Worm (Caenorhabditis elegans): ENCODE results near the gene ZK632.2.

- peak; percentile 99 for TF ChIP-seq nfya-1 (tag; optimal IDR thresholded peaks at IDR 0.05; ENCODE audit: insufficient read depth)
- peak; percentile 78 for TF ChIP-seq egl-27 (tag; optimal IDR thresholded peaks at IDR 0.05)
- peak; percentile 92 for TF ChIP-seq mdl-1 (tag; optimal IDR thresholded peaks at IDR 0.05)
- peak; percentile 98 for TF ChIP-seq egl-5 (tag; optimal IDR thresholded peaks at IDR 0.05)
- peak; percentile 90 for TF ChIP-seq aly-2 (tag; optimal IDR thresholded peaks at IDR 0.05)
- peak; percentile 66 for TF ChIP-seq fkh-10 (GFP tag; optimal IDR thresholded peaks at IDR 0.05)
- TF ChIP-seq ztf-4 (tag; optimal IDR thresholded peaks at IDR 0.05), result peak; percentile 95
- TF ChIP-seq daf-12 (tag; optimal IDR thresholded peaks at IDR 0.05), result peak; percentile 70
- TF ChIP-seq elt-2 (tag; optimal IDR thresholded peaks at IDR 0.05), result peak; percentile 94
- peak in 2 of 3 experiments; percentile 29 to 88 for TF ChIP-seq elt-3 (tag; optimal IDR thresholded peaks at IDR 0.05)
These were observed 33.4 kb upstream of the ZK632.2 start for ce11 chrIII:9765465-9765900.
